Fruit fly (Drosophila melanogaster): ENCODE data around the gene CG2321.

dm6 chr3R:29461846-29462245 lies 27.2 kb downstream of the CG2321 start:
- TF ChIP-seq psq (optimal IDR thresholded peaks at IDR 0.05) (no peak), h (optimal IDR thresholded peaks at IDR 0.05) (no peak), Myc (optimal IDR thresholded peaks at IDR 0.05) (no peak), Sin3A (optimal IDR thresholded peaks at IDR 0.05) (no peak)

Data from Kc167 (cell line).